Fruit fly (Drosophila melanogaster) S2 (cell line): ENCODE results near the gene CG4080.

Experiments used
- CG8478 ChIP-seq: fragments of >200 bp; optimal IDR thresholded peaks from 2 replicates; lab custom pipeline; 2018
- CTCF ChIP-seq, 2 experiments: fragments of >200 bp; optimal IDR thresholded peaks; 2 replicates each; lab custom pipeline; 2018

DNA sequence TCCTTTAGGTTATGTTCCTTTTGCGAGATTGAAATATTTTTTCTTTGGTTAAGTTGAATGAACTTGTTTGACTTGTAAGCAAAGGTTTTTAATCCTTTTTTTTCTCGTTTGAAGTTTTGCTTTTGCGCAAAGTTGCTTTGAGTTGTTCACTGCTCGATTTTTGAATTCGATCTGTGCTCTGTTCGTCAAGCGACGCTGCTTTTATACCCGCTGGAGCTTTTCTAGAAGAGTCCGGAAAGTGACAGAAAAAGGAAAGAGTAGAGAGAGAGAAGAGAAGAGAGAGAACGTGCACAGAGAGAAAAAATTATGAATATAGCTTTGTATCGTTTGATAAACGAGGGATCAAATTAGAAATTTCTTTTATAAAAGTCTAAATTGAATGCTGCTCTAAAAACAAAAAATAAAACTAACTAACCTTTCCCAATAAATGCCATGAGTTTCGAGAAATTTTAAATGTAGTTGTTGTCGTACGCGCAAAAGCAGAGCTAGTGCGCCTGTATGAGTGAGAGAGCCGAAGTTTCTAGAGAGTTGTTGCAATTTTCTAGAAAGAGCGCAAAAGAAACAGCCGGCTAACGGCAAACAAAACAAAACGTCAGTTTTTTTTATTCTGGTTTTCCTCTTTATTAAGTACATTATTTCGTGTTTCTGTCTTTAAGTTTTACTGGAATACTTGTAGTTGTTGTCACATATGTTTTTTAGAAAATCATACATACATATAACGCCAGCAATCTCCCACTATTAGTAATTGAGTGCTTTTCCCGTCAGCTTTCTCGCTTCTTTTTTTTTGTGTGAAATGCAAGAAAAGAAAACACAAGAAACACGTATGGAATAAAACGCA is 21.6 kb downstream of the CG4080 start, which contains the start of gene Hsp26:
- TF ChIP-seq CTCF (optimal IDR thresholded peaks at IDR 0.05; lab: Kevin White, UChicago) (no peak), CG8478 (lab: Kevin White, UChicago) (no peak)
